Fruit fly (Drosophila melanogaster) whole organism, embryonic: ENCODE measurements around the gene CG43707.

Source experiments
- Antp ChIP-seq: fragments of 200-800 bp; sonication (Bioruptor generic); optimal IDR thresholded peaks from 3 replicates; lab custom pipeline; 2016; ENCODE audit warnings: missing biosample characterization, missing genetic modification characterization
- CG10267 ChIP-seq: fragments of 200-800 bp; sonication (Bioruptor generic); optimal IDR thresholded peaks from 2 replicates; lab custom pipeline; 2018; ENCODE audit warnings: missing biosample characterization, mild to moderate bottlenecking, missing genetic modification characterization, moderate library complexity
- CG11695 ChIP-seq: fragments of 200-800 bp; sonication (Bioruptor generic); IDR thresholded peaks from 3 replicates; pipeline ENCODE4 v1.3.6; 2022; ENCODE audit warnings: missing biosample characterization, missing genetic modification characterization
- CG12104 ChIP-seq: fragments of 200-800 bp; sonication (Bioruptor generic); optimal IDR thresholded peaks from 3 replicates; lab custom pipeline; 2016; ENCODE audit warnings: missing biosample characterization, missing genetic modification characterization
- CG13287 ChIP-seq: fragments of 200-800 bp; sonication (Bioruptor generic); IDR thresholded peaks from 2 replicates; pipeline ENCODE4 v1.3.6; 2022; ENCODE audit warnings: missing biosample characterization, missing genetic modification characterization; ENCODE audit not compliant: partially characterized antibody
- CG14667 ChIP-seq: fragments of 200-800 bp; sonication (Bioruptor generic); IDR thresholded peaks from 2 replicates; pipeline ENCODE4 v1.3.6; 2022; ENCODE audit warnings: missing biosample characterization, missing genetic modification characterization
- CG14860 ChIP-seq: fragments of 200-800 bp; sonication (Bioruptor generic); IDR thresholded peaks from 3 replicates; pipeline ENCODE4 v1.3.6; 2022; ENCODE audit warnings: missing biosample characterization, missing genetic modification characterization; ENCODE audit not compliant: partially characterized antibody
- CG18619 ChIP-seq: fragments of 200-800 bp; sonication (Bioruptor generic); optimal IDR thresholded peaks from 3 replicates; lab custom pipeline; 2017; ENCODE audit warnings: missing biosample characterization, mild to moderate bottlenecking, missing genetic modification characterization
- CG3163 ChIP-seq: fragments of 200-800 bp; sonication (Bioruptor generic); optimal IDR thresholded peaks from 3 replicates; lab custom pipeline; 2016; ENCODE audit warnings: missing biosample characterization, missing genetic modification characterization
- CG32532 ChIP-seq: fragments of 200-800 bp; sonication (Bioruptor generic); IDR thresholded peaks from 2 replicates; pipeline ENCODE4 v1.3.6; 2022; ENCODE audit warnings: missing biosample characterization, missing genetic modification characterization
- CG32767 ChIP-seq: fragments of 200-800 bp; sonication (Bioruptor generic); IDR thresholded peaks from 2 replicates; pipeline ENCODE4 v1.3.6; 2022; ENCODE audit warnings: missing biosample characterization, missing genetic modification characterization
- CG34422 ChIP-seq: fragments of 200-800 bp; sonication (Bioruptor generic); IDR thresholded peaks from 3 replicates; pipeline ENCODE4 v1.3.6; 2022; ENCODE audit warnings: missing biosample characterization, missing genetic modification characterization
- CG3726 ChIP-seq: fragments of 200-800 bp; sonication (Bioruptor generic); IDR thresholded peaks from 3 replicates; pipeline ENCODE4, ENCODE4 v1.3.6; 2022; ENCODE audit warnings: missing biosample characterization, missing genetic modification characterization
- CG4730 ChIP-seq: fragments of 200-800 bp; sonication (Bioruptor generic); IDR thresholded peaks from 2 replicates; pipeline ENCODE4 v1.3.6; 2022; ENCODE audit warnings: missing biosample characterization, missing genetic modification characterization
- CG6854 ChIP-seq: fragments of 200-800 bp; sonication (Bioruptor generic); optimal IDR thresholded peaks from 3 replicates; lab custom pipeline; 2017; ENCODE audit warnings: missing biosample characterization, mild to moderate bottlenecking, missing genetic modification characterization
- CG9727 ChIP-seq: fragments of 200-800 bp; sonication (Bioruptor generic); optimal IDR thresholded peaks from 3 replicates; lab custom pipeline; 2017; ENCODE audit warnings: missing biosample characterization, mild to moderate bottlenecking, missing genetic modification characterization
- CG9876 ChIP-seq: fragments of 200-800 bp; sonication (Bioruptor generic); optimal IDR thresholded peaks from 2 replicates; lab custom pipeline; 2016; ENCODE audit warnings: missing biosample characterization, missing genetic modification characterization
- Dad ChIP-seq: fragments of 200-800 bp; sonication (Bioruptor generic); optimal IDR thresholded peaks from 3 replicates; lab custom pipeline; 2016; ENCODE audit warnings: missing biosample characterization, missing genetic modification characterization
- Doc3 ChIP-seq: fragments of 200-800 bp; sonication (Bioruptor generic); IDR thresholded peaks from 3 replicates; pipeline ENCODE4 v1.3.6; 2022; ENCODE audit warnings: missing biosample characterization, missing genetic modification characterization; ENCODE audit not compliant: partially characterized antibody
- E2f1 ChIP-seq: fragments of 200-800 bp; sonication (Bioruptor generic); IDR thresholded peaks from 2 replicates; pipeline ENCODE4 v1.3.6; 2022; ENCODE audit warnings: missing biosample characterization, missing genetic modification characterization
- Ets97D ChIP-seq: fragments of 200-800 bp; sonication (Bioruptor generic); optimal IDR thresholded peaks from 3 replicates; lab custom pipeline; 2016; ENCODE audit warnings: missing biosample characterization, missing genetic modification characterization
- Hmx ChIP-seq: fragments of 200-800 bp; sonication (Bioruptor generic); optimal IDR thresholded peaks from 2 replicates; lab custom pipeline; 2016; ENCODE audit warnings: missing biosample characterization, missing genetic modification characterization
- MESR4 ChIP-seq: fragments of 200-800 bp; sonication (Bioruptor generic); optimal IDR thresholded peaks from 2 replicates; lab custom pipeline; 2018; ENCODE audit warnings: missing biosample characterization, mild to moderate bottlenecking, missing genetic modification characterization, moderate library complexity
- Max ChIP-seq: fragments of 200-800 bp; sonication (Bioruptor generic); optimal IDR thresholded peaks from 2 replicates; lab custom pipeline; 2016; ENCODE audit warnings: missing biosample characterization, mild to moderate bottlenecking, missing genetic modification characterization
- Nf-YA ChIP-seq: fragments of 200-800 bp; sonication (Bioruptor generic); IDR thresholded peaks from 2 replicates; pipeline ENCODE4 v1.3.6; 2022; ENCODE audit warnings: missing biosample characterization, missing genetic modification characterization
- NfI ChIP-seq: fragments of 200-800 bp; sonication (Bioruptor generic); optimal IDR thresholded peaks from 3 replicates; lab custom pipeline; 2018; ENCODE audit warnings: missing biosample characterization, mild to moderate bottlenecking, missing genetic modification characterization, moderate library complexity
- Scr ChIP-seq: fragments of 200-800 bp; sonication (Bioruptor generic); IDR thresholded peaks from 2 replicates; pipeline ENCODE4 v1.3.6; 2022; ENCODE audit warnings: missing biosample characterization, missing genetic modification characterization; ENCODE audit not compliant: partially characterized antibody
- Trl ChIP-seq, 3 experiments: fragments of >200 bp in 2 of 3; fragments of 200-800 bp in 1 of 3; sonication (Bioruptor generic) in 1 of 3; optimal IDR thresholded peaks; 2 replicates in 1 of 3; 3 replicates in 2 of 3; lab custom pipeline; 2016 to 2017; ENCODE audit warnings: missing biosample characterization in 1 of 3, missing genetic modification characterization in 1 of 3
- amos ChIP-seq: fragments of 200-800 bp; sonication (Bioruptor generic); IDR thresholded peaks from 2 replicates; pipeline ENCODE4 v1.3.6; 2022; ENCODE audit warnings: missing biosample characterization, missing genetic modification characterization; ENCODE audit not compliant: partially characterized antibody
- cad ChIP-seq: fragments of >200 bp; optimal IDR thresholded peaks from 2 replicates; lab custom pipeline; 2017; ENCODE audit warnings: missing biosample characterization, missing genetic modification characterization
- ci ChIP-seq: fragments of 200-800 bp; sonication (Bioruptor generic); IDR thresholded peaks from 3 replicates; pipeline ENCODE4 v1.3.6; 2022; ENCODE audit warnings: missing biosample characterization, missing genetic modification characterization
- corto ChIP-seq: fragments of 200-800 bp; sonication (Bioruptor generic); optimal IDR thresholded peaks from 2 replicates; lab custom pipeline; 2016; ENCODE audit warnings: missing biosample characterization, mild to moderate bottlenecking, missing genetic modification characterization, moderate library complexity
- croc ChIP-seq: fragments of 200-800 bp; sonication (Bioruptor generic); conservative IDR thresholded peaks from 3 replicates; pipeline ENCODE4 v1.3.6; 2022; ENCODE audit warnings: missing biosample characterization, missing genetic modification characterization
- dmrt99B ChIP-seq: fragments of 200-800 bp; sonication (Bioruptor generic); optimal IDR thresholded peaks from 2 replicates; lab custom pipeline; 2018; ENCODE audit warnings: missing biosample characterization, mild to moderate bottlenecking, missing genetic modification characterization, moderate library complexity
- eve ChIP-seq, 2 experiments: fragments of >200 bp; optimal IDR thresholded peaks; 2 replicates each; lab custom pipeline; 2017; ENCODE audit warnings: missing biosample characterization in 2 of 2, missing genetic modification characterization in 2 of 2
- gsb-n ChIP-seq: fragments of 200-800 bp; sonication (Bioruptor generic); optimal IDR thresholded peaks from 3 replicates; lab custom pipeline; 2018; ENCODE audit warnings: missing biosample characterization, mild to moderate bottlenecking, missing genetic modification characterization
- knrl ChIP-seq: fragments of 200-800 bp; sonication (Bioruptor generic); IDR thresholded peaks from 3 replicates; pipeline ENCODE4 v1.3.6; 2022; ENCODE audit warnings: missing biosample characterization, missing genetic modification characterization; ENCODE audit not compliant: partially characterized antibody
- lbe ChIP-seq: fragments of 200-800 bp; sonication (Bioruptor generic); optimal IDR thresholded peaks from 2 replicates; lab custom pipeline; 2016; ENCODE audit warnings: missing biosample characterization, mild to moderate bottlenecking, missing genetic modification characterization
- nerfin-1 ChIP-seq: fragments of 200-800 bp; sonication (Bioruptor generic); optimal IDR thresholded peaks from 3 replicates; lab custom pipeline; 2019; ENCODE audit warnings: missing biosample characterization, mild to moderate bottlenecking, missing genetic modification characterization, moderate library complexity
- otp ChIP-seq: fragments of 200-800 bp; sonication (Bioruptor generic); IDR thresholded peaks from 3 replicates; pipeline ENCODE4, ENCODE4 v1.3.6; 2022; ENCODE audit warnings: missing biosample characterization, missing genetic modification characterization
- pita ChIP-seq: fragments of 200-800 bp; sonication (Bioruptor generic); optimal IDR thresholded peaks from 2 replicates; lab custom pipeline; 2017; ENCODE audit warnings: missing biosample characterization, mild to moderate bottlenecking, missing genetic modification characterization
- pros ChIP-seq: fragments of 200-800 bp; sonication (Bioruptor generic); optimal IDR thresholded peaks from 3 replicates; lab custom pipeline; 2019; ENCODE audit warnings: missing biosample characterization, mild to moderate bottlenecking, missing genetic modification characterization, moderate library complexity
- run ChIP-seq: fragments of 200-800 bp; sonication (Bioruptor generic); optimal IDR thresholded peaks from 3 replicates; lab custom pipeline; 2018; ENCODE audit warnings: missing biosample characterization, mild to moderate bottlenecking, missing genetic modification characterization
- salm ChIP-seq: fragments of 200-800 bp; sonication (Bioruptor generic); optimal IDR thresholded peaks from 2 replicates; lab custom pipeline; 2018; ENCODE audit warnings: missing biosample characterization, mild to moderate bottlenecking, missing genetic modification characterization
- scrt ChIP-seq: fragments of 200-800 bp; sonication (Bioruptor generic); optimal IDR thresholded peaks from 2 replicates; lab custom pipeline; 2018; ENCODE audit warnings: missing biosample characterization, mild to moderate bottlenecking, missing genetic modification characterization, moderate library complexity
- sens-2 ChIP-seq: fragments of 200-800 bp; sonication (Bioruptor generic); IDR thresholded peaks from 2 replicates; pipeline ENCODE4 v1.3.6; 2022; ENCODE audit warnings: missing biosample characterization, missing genetic modification characterization
- tin ChIP-seq: fragments of 200-800 bp; sonication (Bioruptor generic); optimal IDR thresholded peaks from 3 replicates; lab custom pipeline; 2016; ENCODE audit warnings: missing biosample characterization, missing genetic modification characterization
- tll ChIP-seq, 2 experiments: fragments of 200-800 bp in 1 of 2; fragments of >200 bp in 1 of 2; sonication (Bioruptor generic) in 1 of 2; optimal IDR thresholded peaks; 2 replicates each; lab custom pipeline; 2017 to 2019; ENCODE audit warnings: missing biosample characterization in 2 of 2, missing genetic modification characterization in 2 of 2, mild to moderate bottlenecking in 1 of 2, moderate library complexity in 1 of 2
- ttk ChIP-seq: fragments of 200-800 bp; sonication (Bioruptor generic); IDR thresholded peaks from 2 replicates; pipeline ENCODE4 v2.1.2; 2022; ENCODE audit warnings: missing biosample characterization, missing genetic modification characterization
- twi ChIP-seq: fragments of 200-800 bp; optimal IDR thresholded peaks from 2 replicates; lab custom pipeline; 2019; ENCODE audit warnings: missing biosample characterization, mild to moderate bottlenecking, missing genetic modification characterization, moderate library complexity

Gene CG43707

dm6 chr2L:3786246-3786645 is 29.2 kb downstream of the CG43707 start (continued):
- peak; percentile 70 for TF ChIP-seq Antp (GFP tag; lab: Kevin White, UChicago)
- peak; percentile 9 for TF ChIP-seq lbe (GFP tag; lab: Kevin White, UChicago)
- TF ChIP-seq dmrt99B (tag; lab: Kevin White, UChicago): peak; percentile 56
- TF ChIP-seq Max: no peak
- no peak for TF ChIP-seq salm
- peak; percentile 34 for TF ChIP-seq pita (GFP tag; lab: Kevin White, UChicago)
- TF ChIP-seq CG14667 (GFP tag; lab: Robert Waterston, UW): peak; percentile 80
- TF ChIP-seq CG12104: peak; percentile 15
- no peak for TF ChIP-seq Scr (GFP tag; lab: Robert Waterston, UW)
- TF ChIP-seq otp (GFP tag; lab: Robert Waterston, UW): peak; percentile 90
- no peak for TF ChIP-seq scrt (GFP tag; lab: Kevin White, UChicago)
- no peak for TF ChIP-seq tll (GFP tag; optimal IDR thresholded peaks at IDR 0.05; lab: Kevin White, UChicago)
- no peak for TF ChIP-seq Doc3 (GFP tag; lab: Robert Waterston, UW)
- TF ChIP-seq Dad (GFP tag; lab: Kevin White, UChicago): peak; percentile 18
- peak; percentile 44 for TF ChIP-seq CG3163 (GFP tag; lab: Kevin White, UChicago)
- peak; percentile 34 for TF ChIP-seq CG10267 (tag; lab: Kevin White, UChicago)
- peak; percentile 78 for TF ChIP-seq tin (GFP tag; lab: Kevin White, UChicago)
- TF ChIP-seq NfI: peak; percentile 88
- no peak for TF ChIP-seq pros (GFP tag; lab: Kevin White, UChicago)
- no peak for TF ChIP-seq Trl (optimal IDR thresholded peaks at IDR 0.05; lab: Kevin White, UChicago)
- peak; percentile 73 for TF ChIP-seq Trl (GFP tag; optimal IDR thresholded peaks at IDR 0.05; lab: Kevin White, UChicago)
- peak; percentile 71; the same call in 1 of the 2 replicates for TF ChIP-seq ttk
- TF ChIP-seq Nf-YA (GFP tag; lab: Robert Waterston, UW): peak; percentile 79
- peak; percentile 94 for TF ChIP-seq CG32532
- peak; percentile 37; the same call in 1 of the 2 replicates for TF ChIP-seq amos (GFP tag; lab: Robert Waterston, UW)
- TF ChIP-seq run: no peak
- TF ChIP-seq knrl (GFP tag; lab: Robert Waterston, UW): peak; percentile 26; the same call in 1 of the 3 replicates
- TF ChIP-seq CG9876 (GFP tag; lab: Kevin White, UChicago): peak; percentile 79
- peak; percentile 48 for TF ChIP-seq CG9727 (GFP tag; lab: Kevin White, UChicago)
- TF ChIP-seq CG3726 (GFP tag; lab: Robert Waterston, UW): peak; percentile 77; the same call in 1 of the 3 replicates
- TF ChIP-seq cad (GFP tag; lab: Kevin White, UChicago): no peak
- TF ChIP-seq CG6854: no peak
- TF ChIP-seq MESR4 (GFP tag; lab: Kevin White, UChicago): no peak
- TF ChIP-seq Ets97D (GFP tag; lab: Kevin White, UChicago): peak; percentile 13
- TF ChIP-seq E2f1 (GFP tag; lab: Robert Waterston, UW): peak; percentile 79
- TF ChIP-seq CG14860 (GFP tag; lab: Robert Waterston, UW): no peak
- no peak for TF ChIP-seq corto
- no peak for TF ChIP-seq Hmx (GFP tag; lab: Kevin White, UChicago)
- TF ChIP-seq sens-2: peak; percentile 71
- TF ChIP-seq CG11695 (GFP tag; lab: Robert Waterston, UW): peak; percentile 30; the same call in 1 of the 3 replicates
- no peak for TF ChIP-seq CG32767 (GFP tag; lab: Robert Waterston, UW)
- TF ChIP-seq CG34422: peak; percentile 83
- TF ChIP-seq twi (tag; lab: Kevin White, UChicago): peak; percentile 46
- peak; percentile 43 for TF ChIP-seq gsb-n (tag; lab: Kevin White, UChicago)
- TF ChIP-seq eve (GFP tag; optimal IDR thresholded peaks at IDR 0.05; lab: Kevin White, UChicago): no peak
- no peak for TF ChIP-seq nerfin-1 (tag; lab: Kevin White, UChicago)
- TF ChIP-seq ci (GFP tag; lab: Robert Waterston, UW): peak; percentile 95
- peak; percentile 71 for TF ChIP-seq CG18619 (GFP tag; lab: Kevin White, UChicago)
- TF ChIP-seq croc: peak; percentile 66; the same call in 2 of the 3 replicates
- TF ChIP-seq CG13287 (GFP tag; lab: Robert Waterston, UW): no peak
- peak; percentile 82 for TF ChIP-seq CG4730
